Worm (Caenorhabditis elegans): ENCODE data around the gene col-166.

DNA sequence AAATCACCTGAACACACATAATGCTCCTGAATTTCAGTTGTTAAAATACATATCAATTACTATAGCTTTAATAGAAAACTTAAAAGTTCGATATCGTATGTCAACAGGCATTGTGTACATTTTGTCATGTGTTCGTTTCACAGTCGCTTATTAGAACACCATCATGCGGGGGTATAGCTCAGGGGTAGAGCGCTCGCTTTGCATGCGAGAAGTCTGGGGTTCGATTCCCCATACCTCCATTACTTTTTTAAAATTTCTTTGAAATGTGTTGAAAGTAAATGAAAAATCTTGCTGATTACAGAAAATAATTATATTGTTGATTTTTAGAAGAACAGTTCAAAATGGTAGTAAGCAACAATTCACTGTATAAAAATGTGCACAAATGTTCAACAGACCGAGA, 6.3 kb downstream of the col-166 start:
- TF ChIP-seq unc-39 (tag; optimal IDR thresholded peaks at IDR 0.05) (no peak), sma-9 (GFP tag; optimal IDR thresholded peaks at IDR 0.05) (peak; percentile 37), sma-9 (tag; optimal IDR thresholded peaks at IDR 0.05) (no peak), snpc-4 (tag; optimal IDR thresholded peaks at IDR 0.05) (no peak), dmd-4 (tag; optimal IDR thresholded peaks at IDR 0.05) (no peak), nhr-10 (tag; optimal IDR thresholded peaks at IDR 0.05) (no peak), unc-55 (GFP tag; optimal IDR thresholded peaks at IDR 0.05) (no peak), elt-1 (tag; optimal IDR thresholded peaks at IDR 0.05) (no peak), peb-1 (tag; optimal IDR thresholded peaks at IDR 0.05) (no peak)

Data from whole organism, L2 larva.